Fruit fly (Drosophila melanogaster) whole organism, embryonic: Measurements from ENCODE around the gene CG14507.

Experiments
- CG10543 ChIP-seq: fragments of 200-800 bp; sonication (Bioruptor generic); optimal IDR thresholded peaks from 3 replicates; lab custom pipeline; 2017; ENCODE audit warnings: missing biosample characterization, mild to moderate bottlenecking, missing genetic modification characterization, moderate library complexity
- CG11085 ChIP-seq: fragments of 200-800 bp; sonication (Bioruptor generic); IDR thresholded peaks from 2 replicates; pipeline ENCODE4 v1.3.6; 2022; ENCODE audit warnings: missing biosample characterization, missing genetic modification characterization
- CG11560 ChIP-seq: fragments of 200-800 bp; sonication (Bioruptor generic); IDR thresholded peaks from 3 replicates; pipeline ENCODE4 v1.3.6; 2022; ENCODE audit warnings: missing biosample characterization, missing genetic modification characterization
- CG12236 ChIP-seq: fragments of 200-800 bp; sonication (Bioruptor generic); optimal IDR thresholded peaks from 2 replicates; lab custom pipeline; 2016; ENCODE audit warnings: missing biosample characterization, missing genetic modification characterization
- CG14667 ChIP-seq: fragments of 200-800 bp; sonication (Bioruptor generic); IDR thresholded peaks from 2 replicates; pipeline ENCODE4 v1.3.6; 2022; ENCODE audit warnings: missing biosample characterization, missing genetic modification characterization
- CG15479 ChIP-seq: fragments of 200-800 bp; sonication (Bioruptor generic); optimal IDR thresholded peaks from 3 replicates; lab custom pipeline; 2019; ENCODE audit warnings: missing biosample characterization, mild to moderate bottlenecking, missing genetic modification characterization, moderate library complexity
- CG15514 ChIP-seq: fragments of 200-800 bp; sonication (Bioruptor generic); optimal IDR thresholded peaks from 3 replicates; lab custom pipeline; 2017; ENCODE audit warnings: missing biosample characterization, missing genetic modification characterization, mild to moderate bottlenecking, moderate library complexity, missing genetic modification reagents
- CG15601 ChIP-seq: fragments of 200-800 bp; sonication (Bioruptor generic); optimal IDR thresholded peaks from 3 replicates; lab custom pipeline; 2019; ENCODE audit warnings: missing biosample characterization, mild to moderate bottlenecking, missing genetic modification characterization, moderate library complexity
- CG16813 ChIP-seq: fragments of 200-800 bp; sonication (Bioruptor generic); IDR thresholded peaks from 3 replicates; pipeline ENCODE4 v1.3.6; 2022; ENCODE audit warnings: missing biosample characterization, missing genetic modification characterization; ENCODE audit not compliant: partially characterized antibody
- CG2889 ChIP-seq: fragments of 200-800 bp; sonication (Bioruptor generic); IDR thresholded peaks from 3 replicates; pipeline ENCODE4 v1.3.6; 2022; ENCODE audit warnings: missing biosample characterization, missing genetic modification characterization
- CG3995 ChIP-seq: fragments of 200-800 bp; sonication (Bioruptor generic); optimal IDR thresholded peaks from 3 replicates; lab custom pipeline; 2016; ENCODE audit warnings: missing biosample characterization, missing genetic modification characterization
- CG4730 ChIP-seq: fragments of 200-800 bp; sonication (Bioruptor generic); IDR thresholded peaks from 2 replicates; pipeline ENCODE4 v1.3.6; 2022; ENCODE audit warnings: missing biosample characterization, missing genetic modification characterization
- CG4854 ChIP-seq: fragments of 200-800 bp; sonication (Bioruptor generic); optimal IDR thresholded peaks from 2 replicates; lab custom pipeline; 2016; ENCODE audit warnings: missing biosample characterization, missing genetic modification characterization, inconsistent platforms
- CG6689 ChIP-seq: fragments of 200-800 bp; sonication (Bioruptor generic); IDR thresholded peaks from 2 replicates; pipeline ENCODE4 v1.3.6; 2022; ENCODE audit warnings: missing biosample characterization, missing genetic modification characterization
- D ChIP-seq, 2 experiments: fragments of 200-800 bp in 1 of 2; fragments of >200 bp in 1 of 2; sonication (Bioruptor generic) in 1 of 2; optimal IDR thresholded peaks; 2 replicates in 1 of 2; 3 replicates in 1 of 2; lab custom pipeline; 2017; ENCODE audit warnings: mild to moderate bottlenecking in 1 of 2, missing biosample characterization in 1 of 2, missing genetic modification characterization in 1 of 2, missing genetic modification reagents in 1 of 2
- Dref ChIP-seq: fragments of 200-800 bp; sonication (Bioruptor generic); IDR thresholded peaks from 2 replicates; pipeline ENCODE4 v1.3.6; 2022; ENCODE audit warnings: missing biosample characterization, missing genetic modification characterization
- Drgx ChIP-seq: fragments of 200-800 bp; sonication (Bioruptor generic); IDR thresholded peaks from 2 replicates; pipeline ENCODE4 v1.3.6; 2022; ENCODE audit warnings: missing biosample characterization, missing genetic modification characterization
- E2f2 ChIP-seq: fragments of 200-800 bp; sonication (Bioruptor generic); IDR thresholded peaks from 2 replicates; pipeline ENCODE4 v1.3.6; 2022; ENCODE audit warnings: missing biosample characterization, missing genetic modification characterization
- Eip74EF ChIP-seq, 2 experiments: fragments of 200-800 bp in 1 of 2; fragments of >200 bp in 1 of 2; sonication (Bioruptor generic) in 1 of 2; optimal IDR thresholded peaks; 2 replicates each; lab custom pipeline; 2017 to 2019; ENCODE audit warnings: missing biosample characterization in 2 of 2, missing genetic modification characterization in 2 of 2, mild to moderate bottlenecking in 1 of 2, moderate library complexity in 1 of 2
- Ets65A ChIP-seq: fragments of 200-800 bp; sonication (Bioruptor generic); peaks from one replicate; lab custom pipeline; 2016; ENCODE audit warnings: missing biosample characterization, missing genetic modification characterization
- H2.0 ChIP-seq: fragments of 200-800 bp; sonication (Bioruptor generic); IDR thresholded peaks from 2 replicates; pipeline ENCODE4 v1.3.6; 2022; ENCODE audit warnings: missing biosample characterization, missing genetic modification characterization
- Rx ChIP-seq: fragments of 200-800 bp; sonication (Bioruptor generic); IDR thresholded peaks from 2 replicates; pipeline ENCODE4 v1.3.6; 2022; ENCODE audit warnings: missing biosample characterization, missing genetic modification characterization
- bsh ChIP-seq, 2 experiments: fragments of 200-800 bp; sonication (Bioruptor generic); optimal IDR thresholded peaks; 2 replicates each; lab custom pipeline; 2017 to 2018; ENCODE audit warnings: mild to moderate bottlenecking in 2 of 2, missing biosample characterization in 2 of 2, missing genetic modification characterization in 2 of 2, moderate library complexity in 1 of 2
- dmrt11E ChIP-seq: fragments of 200-800 bp; sonication (Bioruptor generic); optimal IDR thresholded peaks from 3 replicates; lab custom pipeline; 2018; ENCODE audit warnings: missing biosample characterization, mild to moderate bottlenecking, missing genetic modification characterization, moderate library complexity
- fd102C ChIP-seq: fragments of 200-800 bp; sonication (Bioruptor generic); optimal IDR thresholded peaks from 2 replicates; lab custom pipeline; 2018; ENCODE audit warnings: missing biosample characterization, mild to moderate bottlenecking, missing genetic modification characterization, moderate library complexity
- gem ChIP-seq: fragments of 200-800 bp; sonication (Bioruptor generic); optimal IDR thresholded peaks from 2 replicates; lab custom pipeline; 2019; ENCODE audit warnings: missing biosample characterization, mild to moderate bottlenecking, missing genetic modification characterization, moderate library complexity
- kni ChIP-seq: fragments of 200-800 bp; sonication (Bioruptor generic); optimal IDR thresholded peaks from 3 replicates; lab custom pipeline; 2017; ENCODE audit warnings: mild to moderate bottlenecking, missing biosample characterization, missing genetic modification reagents, missing genetic modification characterization
- lbe ChIP-seq: fragments of 200-800 bp; sonication (Bioruptor generic); optimal IDR thresholded peaks from 2 replicates; lab custom pipeline; 2016; ENCODE audit warnings: missing biosample characterization, mild to moderate bottlenecking, missing genetic modification characterization
- nerfin-1 ChIP-seq: fragments of 200-800 bp; sonication (Bioruptor generic); optimal IDR thresholded peaks from 3 replicates; lab custom pipeline; 2019; ENCODE audit warnings: missing biosample characterization, mild to moderate bottlenecking, missing genetic modification characterization, moderate library complexity
- nom ChIP-seq: fragments of 200-800 bp; sonication (Bioruptor generic); optimal IDR thresholded peaks from 2 replicates; lab custom pipeline; 2017; ENCODE audit warnings: missing biosample characterization, missing genetic modification characterization, mild to moderate bottlenecking, moderate library complexity, missing genetic modification reagents
- onecut ChIP-seq: fragments of 200-800 bp; sonication (Bioruptor generic); IDR thresholded peaks from 2 replicates; pipeline ENCODE4 v1.3.6; 2022; ENCODE audit warnings: missing biosample characterization, missing genetic modification characterization
- pros ChIP-seq: fragments of 200-800 bp; sonication (Bioruptor generic); optimal IDR thresholded peaks from 3 replicates; lab custom pipeline; 2019; ENCODE audit warnings: missing biosample characterization, mild to moderate bottlenecking, missing genetic modification characterization, moderate library complexity
- sens ChIP-seq: fragments of 200-800 bp; sonication (Bioruptor generic); peaks from one replicate; lab custom pipeline; 2016; ENCODE audit warnings: missing biosample characterization, missing genetic modification characterization
- so ChIP-seq: fragments of 200-800 bp; sonication (Bioruptor generic); IDR thresholded peaks from 3 replicates; pipeline ENCODE4 v1.3.6; 2022; ENCODE audit warnings: missing biosample characterization, missing genetic modification characterization
- tap ChIP-seq: fragments of 200-800 bp; optimal IDR thresholded peaks from 3 replicates; lab custom pipeline; 2019; ENCODE audit warnings: missing biosample characterization, mild to moderate bottlenecking, missing genetic modification characterization, moderate library complexity
- tin ChIP-seq: fragments of 200-800 bp; sonication (Bioruptor generic); optimal IDR thresholded peaks from 3 replicates; lab custom pipeline; 2016; ENCODE audit warnings: missing biosample characterization, missing genetic modification characterization
- twi ChIP-seq: fragments of 200-800 bp; optimal IDR thresholded peaks from 2 replicates; lab custom pipeline; 2019; ENCODE audit warnings: missing biosample characterization, mild to moderate bottlenecking, missing genetic modification characterization, moderate library complexity
- zen2 ChIP-seq: fragments of 200-800 bp; sonication (Bioruptor generic); IDR thresholded peaks from 3 replicates; pipeline ENCODE4 v1.3.6; 2022; ENCODE audit warnings: missing biosample characterization, missing genetic modification characterization; ENCODE audit not compliant: partially characterized antibody
- zfh1 ChIP-seq: fragments of 200-800 bp; sonication (Bioruptor generic); IDR thresholded peaks from 3 replicates; pipeline ENCODE4 v1.3.6; 2022; ENCODE audit warnings: missing biosample characterization, missing genetic modification characterization

CG14507 gene

DNA sequence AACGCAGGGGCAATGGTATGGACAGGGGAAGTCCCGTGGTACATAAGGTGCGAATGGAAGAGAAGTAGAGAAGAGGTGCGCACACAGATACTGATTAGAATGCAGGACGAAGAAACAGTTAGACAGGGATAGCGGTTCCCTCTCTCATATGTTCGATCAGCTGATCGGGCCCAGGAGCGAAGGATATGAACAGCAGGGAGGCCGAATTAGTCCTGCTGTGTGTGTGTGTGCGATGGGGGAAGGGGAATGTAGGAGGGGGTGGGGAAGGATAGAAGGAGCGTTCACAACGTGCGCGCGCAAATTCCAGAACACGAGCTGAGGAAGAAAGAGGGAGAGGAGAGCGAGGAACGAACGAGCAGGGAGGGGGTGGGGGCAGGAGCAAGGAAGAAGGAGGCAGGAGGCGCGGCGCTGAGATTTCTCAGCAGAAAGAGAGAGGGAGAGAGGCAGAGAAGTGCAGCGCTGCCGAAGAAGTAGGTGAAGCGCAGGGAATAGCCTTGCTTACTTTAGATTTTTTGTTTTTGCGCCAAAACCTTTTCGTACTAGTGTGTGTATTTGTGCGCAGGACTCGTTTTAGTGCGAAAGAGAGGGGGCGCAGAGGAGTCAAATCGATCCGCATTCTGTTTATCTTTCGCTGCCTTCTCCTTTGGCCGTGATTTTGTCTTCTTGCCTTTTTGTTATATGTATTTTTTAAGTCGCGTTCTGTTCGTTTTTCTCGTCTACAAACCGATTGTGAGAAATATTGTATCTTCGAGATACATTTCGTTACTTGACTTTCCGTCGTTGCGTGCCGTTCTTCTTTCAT, 30.6 kb upstream of the CG14507 start (continued):
- TF ChIP-seq CG16813 (GFP tag; lab: Robert Waterston, UW) (no peak), D (optimal IDR thresholded peaks at IDR 0.05; lab: Kevin White, UChicago) (no peak), D (GFP tag; optimal IDR thresholded peaks at IDR 0.05; lab: Kevin White, UChicago) (no peak), zen2 (GFP tag; lab: Robert Waterston, UW) (no peak), tap (tag; lab: Kevin White, UChicago) (no peak), CG15514 (GFP tag; lab: Kevin White, UChicago) (no peak), fd102C (GFP tag; lab: Kevin White, UChicago) (no peak), zfh1 (GFP tag; lab: Robert Waterston, UW) (no peak), onecut (no peak), pros (GFP tag; lab: Kevin White, UChicago) (peak; percentile 86), CG15479 (GFP tag; lab: Kevin White, UChicago) (peak; percentile 49), nerfin-1 (tag; lab: Kevin White, UChicago) (peak; percentile 50), twi (tag; lab: Kevin White, UChicago) (peak; percentile 57), kni (GFP tag; lab: Kevin White, UChicago) (peak; percentile 41)

DNA sequence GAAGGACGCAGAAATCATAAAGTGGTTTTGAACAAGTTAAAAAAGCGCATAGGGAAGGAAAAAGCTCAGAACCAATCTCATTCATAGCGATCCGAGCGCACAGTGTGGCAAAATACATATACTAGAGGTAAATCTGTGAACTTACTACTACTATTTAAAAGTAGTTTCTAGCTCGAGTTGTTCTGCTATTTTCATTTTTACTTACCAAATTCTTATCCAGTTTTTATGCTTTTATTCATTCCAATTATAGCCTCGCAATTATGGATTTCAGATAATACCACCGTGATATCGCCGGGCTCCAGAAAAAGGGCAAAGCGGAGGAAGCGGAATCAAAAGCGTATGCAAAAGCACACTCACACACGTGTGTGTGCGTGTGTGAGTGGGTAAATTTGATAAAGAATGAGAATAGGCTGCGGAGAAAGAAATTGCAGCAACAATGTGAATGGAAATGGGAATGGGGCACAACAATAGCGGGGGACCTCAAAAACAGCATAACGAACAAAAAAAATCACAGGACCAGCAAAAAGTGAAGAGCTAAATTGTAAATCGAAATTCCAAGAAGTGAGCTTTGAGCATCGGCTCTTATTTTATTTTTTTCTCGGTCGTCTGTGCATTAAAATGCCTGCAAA, 29.4 kb upstream of the CG14507 start:
- no peak for TF ChIP-seq dmrt11E (tag; lab: Kevin White, UChicago)
- no peak for TF ChIP-seq CG12236 (GFP tag; lab: Kevin White, UChicago)
- TF ChIP-seq CG6689 = peak; percentile 39; the same call in 1 of the 2 replicates
- no peak for TF ChIP-seq CG4854 (GFP tag; lab: Kevin White, UChicago)
- no peak for TF ChIP-seq CG11560 (tag; lab: Robert Waterston, UW)
- TF ChIP-seq CG3995 = no peak
- TF ChIP-seq CG15601 (tag; lab: Kevin White, UChicago) = no peak
- TF ChIP-seq E2f2 = no peak
- no peak for TF ChIP-seq CG2889 (GFP tag; lab: Robert Waterston, UW)
- no peak for TF ChIP-seq CG11085 (GFP tag; lab: Robert Waterston, UW)
- peak; percentile 26 for TF ChIP-seq nom (GFP tag; lab: Kevin White, UChicago)
- peak; percentile 51; the same call in 1 of the 3 replicates for TF ChIP-seq zfh1 (GFP tag; lab: Robert Waterston, UW)
- TF ChIP-seq CG10543 = no peak
- no peak for TF ChIP-seq H2.0 (GFP tag; lab: Robert Waterston, UW)
- peak; percentile 61 for TF ChIP-seq sens (GFP tag; lab: Kevin White, UChicago)
- no peak for TF ChIP-seq Eip74EF (GFP tag; optimal IDR thresholded peaks at IDR 0.05; lab: Kevin White, UChicago)
- TF ChIP-seq Dref (GFP tag; lab: Robert Waterston, UW) = no peak
- TF ChIP-seq so (GFP tag; lab: Robert Waterston, UW) = 0 out of 3 replicates have a peak, but pooled peaks have one; percentile 15
- peak; percentile 81 for TF ChIP-seq lbe (GFP tag; lab: Kevin White, UChicago)
- peak in 1 of 2 experiments; percentile 61 for TF ChIP-seq bsh (GFP tag; optimal IDR thresholded peaks at IDR 0.05; lab: Kevin White, UChicago)
- no peak for TF ChIP-seq gem (tag; lab: Kevin White, UChicago)
- no peak for TF ChIP-seq Rx (GFP tag; lab: Robert Waterston, UW)
- TF ChIP-seq Ets65A = peak; percentile 61
- peak; percentile 56 for TF ChIP-seq Drgx (GFP tag; lab: Robert Waterston, UW)
- TF ChIP-seq tin (GFP tag; lab: Kevin White, UChicago) = no peak
- TF ChIP-seq CG4730 = 0 out of 2 replicates have a peak, but pooled peaks have one; percentile 11
- no peak for TF ChIP-seq CG14667 (GFP tag; lab: Robert Waterston, UW)
- TF ChIP-seq, all 482 proteins: peak for 10
